Worm (Caenorhabditis elegans) whole organism, L4 larva: ENCODE measurements around the gene Y66H1A.5.

Experiments used
- F10B5.3 ChIP-seq: sonication (generic microtip); optimal IDR thresholded peaks from 2 replicates; lab custom pipeline; 2016; ENCODE audit warnings: mild to moderate bottlenecking, missing genetic modification characterization, missing compliant biosample characterization
- F49E8.2 ChIP-seq: sonication (generic microtip); optimal IDR thresholded peaks from 2 replicates; lab custom pipeline; 2016; ENCODE audit warnings: missing compliant biosample characterization, mild to moderate bottlenecking, missing genetic modification characterization, borderline replicate concordance
- R02D3.7 ChIP-seq: fragments of 150-350 bp; sonication (generic microtip); optimal IDR thresholded peaks from 3 replicates; lab custom pipeline; 2014; ENCODE audit warnings: missing biosample characterization, missing genetic modification characterization
- Y48G9A.11 ChIP-seq: fragments of 200-800 bp; sonication (Bioruptor generic); IDR thresholded peaks from 2 replicates; pipeline ENCODE4 v1.3.6; 2022; ENCODE audit warnings: missing genetic modification reagents, missing genetic modification characterization, missing compliant biosample characterization
- ZK337.2 ChIP-seq: fragments of 200-800 bp; sonication (Bioruptor generic); IDR thresholded peaks from 2 replicates; pipeline ENCODE4 v1.3.6; 2022; ENCODE audit warnings: missing genetic modification reagents, missing genetic modification characterization, missing compliant biosample characterization
- aha-1 ChIP-seq: fragments of 150-350 bp; peaks from one replicate; lab custom pipeline; 2014; ENCODE audit warnings: missing biosample characterization, missing genetic modification characterization
- ceh-28 ChIP-seq: fragments of 150-350 bp; optimal IDR thresholded peaks from 2 replicates; lab custom pipeline; 2014; ENCODE audit warnings: missing biosample characterization, missing genetic modification reagents, missing genetic modification characterization
- ceh-62 ChIP-seq: sonication (generic microtip); optimal IDR thresholded peaks from 2 replicates; lab custom pipeline; 2017; ENCODE audit warnings: missing biosample characterization, missing genetic modification characterization
- daf-12 ChIP-seq: fragments of 150-350 bp; optimal IDR thresholded peaks from 2 replicates; lab custom pipeline; 2014; ENCODE audit warnings: missing biosample characterization, missing genetic modification reagents, missing genetic modification characterization
- daf-16 ChIP-seq, 3 experiments: sonication (generic microtip); optimal IDR thresholded peaks; 2 replicates each; lab custom pipeline; 2016 to 2017; ENCODE audit warnings: missing genetic modification characterization in 3 of 3, missing genetic modification reagents in 3 of 3, mild to moderate bottlenecking in 2 of 3, missing compliant biosample characterization in 2 of 3, missing biosample characterization in 1 of 3, moderate library complexity in 1 of 3
- dmd-6 ChIP-seq: fragments of 200-800 bp; sonication (Bioruptor generic); IDR thresholded peaks from 2 replicates; pipeline ENCODE4 v1.3.6; 2022; ENCODE audit warnings: missing genetic modification reagents, missing genetic modification characterization, missing compliant biosample characterization
- dve-1 ChIP-seq: sonication (generic microtip); optimal IDR thresholded peaks from 2 replicates; lab custom pipeline; 2017; ENCODE audit warnings: antibody characterized with exemption, mild to moderate bottlenecking, missing genetic modification characterization, missing compliant biosample characterization; ENCODE audit not compliant: insufficient read depth
- hlh-11 ChIP-seq: fragments of 200-800 bp; sonication (Bioruptor generic); optimal IDR thresholded peaks from 2 replicates; lab custom pipeline; 2018; ENCODE audit warnings: mild to moderate bottlenecking, missing genetic modification characterization, missing compliant biosample characterization
- hlh-30 ChIP-seq: sonication (generic microtip); optimal IDR thresholded peaks from 2 replicates; lab custom pipeline; 2017; ENCODE audit warnings: antibody characterized with exemption, mild to moderate bottlenecking, missing genetic modification characterization, missing compliant biosample characterization; ENCODE audit not compliant: insufficient read depth
- lin-1 ChIP-seq: fragments of 200-800 bp; sonication (Bioruptor generic); IDR thresholded peaks from 2 replicates; pipeline ENCODE4 v1.3.6; 2022; ENCODE audit warnings: missing genetic modification reagents, missing genetic modification characterization, missing compliant biosample characterization
- lin-38 ChIP-seq: fragments of 200-800 bp; sonication (Bioruptor generic); IDR thresholded peaks from 2 replicates; pipeline ENCODE4 v1.3.6; 2022; ENCODE audit warnings: missing genetic modification reagents, missing genetic modification characterization, missing compliant biosample characterization
- madf-5 ChIP-seq, 2 experiments: fragments of 200-800 bp; sonication (Bioruptor generic); IDR thresholded peaks; 2 replicates each; pipeline ENCODE4 v1.3.6; 2022; ENCODE audit warnings: missing compliant biosample characterization in 2 of 2, missing genetic modification characterization in 2 of 2
- mdl-1 ChIP-seq, 2 experiments: fragments of 150-350 bp in 1 of 2; sonication (generic microtip) in 1 of 2; optimal IDR thresholded peaks; 2 replicates each; lab custom pipeline; 2014 to 2017; ENCODE audit warnings: missing biosample characterization in 2 of 2, missing genetic modification characterization in 2 of 2
- mdt-29 ChIP-seq: fragments of 200-800 bp; sonication (Bioruptor generic); IDR thresholded peaks from 2 replicates; pipeline ENCODE4 v1.3.6; 2022; ENCODE audit warnings: missing genetic modification reagents, missing genetic modification characterization, missing compliant biosample characterization
- mep-1 ChIP-seq: fragments of 150-350 bp; sonication (generic microtip); optimal IDR thresholded peaks from 3 replicates; lab custom pipeline; 2014; ENCODE audit warnings: missing biosample characterization, missing genetic modification characterization
- mxl-3 ChIP-seq: fragments of 200-800 bp; sonication (Bioruptor generic); optimal IDR thresholded peaks from 2 replicates; lab custom pipeline; 2018; ENCODE audit warnings: mild to moderate bottlenecking, missing genetic modification characterization, missing compliant biosample characterization
- nhr-11 ChIP-seq: fragments of 150-350 bp; optimal IDR thresholded peaks from 2 replicates; lab custom pipeline; 2014; ENCODE audit warnings: missing biosample characterization, missing genetic modification characterization
- nhr-111 ChIP-seq: fragments of 200-800 bp; sonication (Bioruptor generic); optimal IDR thresholded peaks from 2 replicates; lab custom pipeline; 2018; ENCODE audit warnings: mild to moderate bottlenecking, missing genetic modification characterization, missing compliant biosample characterization
- nhr-25 ChIP-seq: sonication (generic microtip); optimal IDR thresholded peaks from 2 replicates; lab custom pipeline; 2017; ENCODE audit warnings: missing genetic modification characterization, mild to moderate bottlenecking, missing compliant biosample characterization, antibody characterized with exemption, moderate library complexity, borderline replicate concordance; ENCODE audit not compliant: insufficient read depth
- nhr-77 ChIP-seq: fragments of 150-350 bp; optimal IDR thresholded peaks from 2 replicates; lab custom pipeline; 2014; ENCODE audit warnings: missing biosample characterization, missing genetic modification characterization
- pqm-1 ChIP-seq: sonication (generic microtip); optimal IDR thresholded peaks from 2 replicates; lab custom pipeline; 2017; ENCODE audit warnings: missing biosample characterization, missing genetic modification characterization
- snpc-1.2 ChIP-seq: fragments of 200-800 bp; sonication (Bioruptor generic); IDR thresholded peaks from 2 replicates; pipeline ENCODE4 v1.3.6; 2022; ENCODE audit warnings: missing genetic modification reagents, missing genetic modification characterization, missing compliant biosample characterization
- spr-1 ChIP-seq: sonication (generic microtip); optimal IDR thresholded peaks from 2 replicates; lab custom pipeline; 2016; ENCODE audit warnings: mild to moderate bottlenecking, missing genetic modification characterization, missing compliant biosample characterization
- spr-3 ChIP-seq: fragments of 200-800 bp; sonication (Bioruptor generic); optimal IDR thresholded peaks from 2 replicates; lab custom pipeline; 2018; ENCODE audit warnings: mild to moderate bottlenecking, missing genetic modification characterization, missing compliant biosample characterization
- unc-130 ChIP-seq: sonication (generic microtip); optimal IDR thresholded peaks from 2 replicates; lab custom pipeline; 2016; ENCODE audit warnings: missing genetic modification reagents, missing genetic modification characterization, missing compliant biosample characterization
- unc-62 ChIP-seq, 3 experiments: fragments of 150-350 bp in 1 of 3; sonication (generic microtip); optimal IDR thresholded peaks in 2 of 3; peaks in 1 of 3; 1 replicate in 1 of 3; 2 replicates in 2 of 3; lab custom pipeline; 2014 to 2017; ENCODE audit warnings: missing biosample characterization in 3 of 3, missing genetic modification characterization in 3 of 3, missing genetic modification reagents in 3 of 3, missing genotype in 1 of 3
- zfp-2 ChIP-seq: sonication (generic microtip); optimal IDR thresholded peaks from 2 replicates; lab custom pipeline; 2016; ENCODE audit warnings: mild to moderate bottlenecking, missing genetic modification characterization, missing compliant biosample characterization
- ztf-11 ChIP-seq: fragments of 150-350 bp; optimal IDR thresholded peaks from 2 replicates; lab custom pipeline; 2014; ENCODE audit warnings: missing biosample characterization, missing genetic modification characterization

Y66H1A.5 gene

ce11 chrIV:379605-380004 is 49.3 kb downstream of the Y66H1A.5 start:
- TF ChIP-seq daf-12 (no peak), aha-1 (tag; lab: Kevin White, UChicago) (peak; percentile 56), hlh-30 (tag; lab: Kevin White, UChicago) (no peak), ZK337.2 (GFP tag; lab: Robert Waterston, UW) (no peak), nhr-25 (tag; lab: Kevin White, UChicago) (no peak), snpc-1.2 (GFP tag; lab: Robert Waterston, UW) (no peak), spr-1 (tag; lab: Kevin White, UChicago) (no peak), nhr-111 (GFP tag; lab: Kevin White, UChicago) (no peak), R02D3.7 (tag; lab: Kevin White, UChicago) (no peak), lin-38 (peak; percentile 30; the same call in 1 of the 2 replicates), mdt-29 (GFP tag; lab: Robert Waterston, UW) (no peak), ceh-28 (tag; lab: Kevin White, UChicago) (no peak), ceh-62 (tag; lab: Kevin White, UChicago) (no peak), dve-1 (tag; lab: Kevin White, UChicago) (no peak), nhr-77 (tag; lab: Kevin White, UChicago) (no peak), unc-62 (GFP tag; optimal IDR thresholded peaks at IDR 0.05 in 1 of 2; lab: Kevin White, UChicago) (peak in 1 of 2 experiments; percentile 67), unc-62 (tag; optimal IDR thresholded peaks at IDR 0.05; lab: Kevin White, UChicago) (no peak), unc-130 (peak; percentile 27), madf-5 (GFP tag; IDR thresholded peaks at IDR 0.05; lab: Robert Waterston, UW) (no peak), mep-1 (no peak), ztf-11 (tag; lab: Kevin White, UChicago) (no peak), F49E8.2 (peak; percentile 21), mdl-1 (tag; optimal IDR thresholded peaks at IDR 0.05; lab: Kevin White, UChicago) (no peak), daf-16 (GFP tag; optimal IDR thresholded peaks at IDR 0.05; lab: Kevin White, UChicago) (no peak), daf-16 (tag; optimal IDR thresholded peaks at IDR 0.05; lab: Kevin White, UChicago) (peak; percentile 4)
- TF ChIP-seq, all 104 proteins: peak for 6

- TF ChIP-seq nhr-11 (tag; lab: Kevin White, UChicago): peak; percentile 38
- no peak for TF ChIP-seq Y48G9A.11 (GFP tag; lab: Robert Waterston, UW)
- peak; percentile 36 for TF ChIP-seq mxl-3 (GFP tag; lab: Kevin White, UChicago)
Observed at ce11 chrIV:378838-379237, 50.1 kb downstream of the Y66H1A.5 start.

- no peak for TF ChIP-seq spr-3 (GFP tag; lab: Kevin White, UChicago)
- TF ChIP-seq lin-1 (GFP tag; lab: Robert Waterston, UW): no peak
- TF ChIP-seq daf-16 (GFP tag; optimal IDR thresholded peaks at IDR 0.05; lab: Kevin White, UChicago): no peak
- TF ChIP-seq daf-16 (tag; optimal IDR thresholded peaks at IDR 0.05; lab: Kevin White, UChicago): peak; percentile 81
- peak; percentile 69 for TF ChIP-seq pqm-1 (tag; lab: Kevin White, UChicago)
- TF ChIP-seq dve-1 (tag; lab: Kevin White, UChicago): peak; percentile 15
- TF ChIP-seq hlh-30 (tag; lab: Kevin White, UChicago): peak; percentile 32
- peak; percentile 32 for TF ChIP-seq hlh-11 (tag; lab: Kevin White, UChicago)
- no peak for TF ChIP-seq F10B5.3 (tag; lab: Kevin White, UChicago)
- peak; percentile 32; the same call in 1 of the 2 replicates for TF ChIP-seq lin-38
- peak; percentile 43; the same call in 1 of the 2 replicates for TF ChIP-seq dmd-6
- TF ChIP-seq zfp-2 (tag; lab: Kevin White, UChicago): no peak
- TF ChIP-seq mxl-3 (GFP tag; lab: Kevin White, UChicago): no peak
Observed at ce11 chrIV:378367-378766, 50.6 kb downstream of the Y66H1A.5 start.
